Worm (Caenorhabditis elegans): ENCODE results near the gene oops-1.

DNA sequence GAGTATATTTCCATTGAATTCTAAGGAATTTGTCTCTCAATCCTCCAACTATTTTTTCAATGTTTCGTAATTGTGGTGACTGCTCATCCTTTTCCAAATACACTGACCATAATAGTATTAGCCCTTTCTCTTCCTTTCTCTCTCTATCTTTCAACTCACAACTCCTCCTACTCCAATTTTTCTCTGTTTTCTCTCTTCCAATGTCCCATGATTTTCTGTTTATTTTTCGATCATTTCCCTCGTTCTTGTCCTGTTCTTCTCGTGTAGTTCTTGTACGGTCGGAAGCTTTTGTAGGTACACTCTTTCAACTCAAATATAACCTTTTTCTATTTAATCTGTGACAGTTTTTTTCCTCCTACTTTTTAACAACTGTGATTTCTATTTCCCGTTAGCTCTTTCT is 8.1 kb upstream of the oops-1 start:
- TF ChIP-seq B0310.2 (tag; optimal IDR thresholded peaks at IDR 0.05) (no peak), ama-1 (optimal IDR thresholded peaks at IDR 0.05) (no peak), sea-1 (GFP tag; conservative IDR thresholded peaks at IDR 0.05) (no peak), scrt-1 (GFP tag; IDR thresholded peaks at IDR 0.05) (no peak), hmbx-1 (tag; optimal IDR thresholded peaks at IDR 0.05) (no peak)
